Worm (Caenorhabditis elegans) whole organism, L4 larva: ENCODE measurements around the gene npr-17.
A peak's percentile ranks its signal among the peaks of the same experiment; 100 is the strongest.

Source experiments
- F26F4.8 ChIP-seq: fragments of 200-800 bp; sonication (Bioruptor generic); conservative IDR thresholded peaks from 2 replicates; pipeline ENCODE4 v1.3.6; 2022; ENCODE audit warnings: missing genetic modification characterization, missing compliant biosample characterization
- F44E2.7 ChIP-seq: fragments of 200-800 bp; sonication (Bioruptor generic); IDR thresholded peaks from 2 replicates; pipeline ENCODE4 v2.1.2; 2022; ENCODE audit warnings: missing genetic modification characterization, missing compliant biosample characterization
- F49E8.2 ChIP-seq: sonication (generic microtip); optimal IDR thresholded peaks from 2 replicates; lab custom pipeline; 2016; ENCODE audit warnings: missing compliant biosample characterization, mild to moderate bottlenecking, missing genetic modification characterization, borderline replicate concordance
- T20F7.1 ChIP-seq: fragments of 200-800 bp; sonication (Bioruptor generic); optimal IDR thresholded peaks from 2 replicates; lab custom pipeline; 2018; ENCODE audit warnings: mild to moderate bottlenecking, missing genetic modification characterization, missing compliant biosample characterization
- ZK546.5 ChIP-seq, 2 experiments: sonication (generic microtip); optimal IDR thresholded peaks; 2 replicates each; lab custom pipeline; 2017; ENCODE audit warnings: missing biosample characterization in 2 of 2, missing genetic modification characterization in 2 of 2
- aha-1 ChIP-seq: fragments of 150-350 bp; peaks from one replicate; lab custom pipeline; 2014; ENCODE audit warnings: missing biosample characterization, missing genetic modification characterization
- aly-2 ChIP-seq: sonication (generic microtip); optimal IDR thresholded peaks from 2 replicates; lab custom pipeline; 2018; ENCODE audit warnings: missing biosample characterization, missing genetic modification characterization
- ceh-44 ChIP-seq: fragments of 200-800 bp; sonication (Bioruptor generic); IDR thresholded peaks from 2 replicates; pipeline ENCODE4 v1.3.6; 2022; ENCODE audit warnings: missing genetic modification reagents, missing genetic modification characterization, missing compliant biosample characterization
- ceh-62 ChIP-seq: sonication (generic microtip); optimal IDR thresholded peaks from 2 replicates; lab custom pipeline; 2017; ENCODE audit warnings: missing biosample characterization, missing genetic modification characterization
- ces-1 ChIP-seq: fragments of 150-350 bp; sonication (generic microtip); optimal IDR thresholded peaks from 4 replicates; lab custom pipeline; 2014; ENCODE audit warnings: missing biosample characterization, missing genetic modification reagents, missing genetic modification characterization
- cey-2 ChIP-seq: sonication (generic microtip); optimal IDR thresholded peaks from 3 replicates; lab custom pipeline; 2017; ENCODE audit warnings: missing genetic modification characterization, mild to moderate bottlenecking, missing compliant biosample characterization, antibody characterized with exemption, borderline replicate concordance; ENCODE audit not compliant: insufficient read depth
- ctbp-1 ChIP-seq: fragments of 200-800 bp; sonication (Bioruptor generic); IDR thresholded peaks from 2 replicates; pipeline ENCODE4 v1.3.6; 2022; ENCODE audit warnings: missing genetic modification reagents, missing genetic modification characterization, missing compliant biosample characterization
- daf-16 ChIP-seq, 3 experiments: sonication (generic microtip); optimal IDR thresholded peaks; 2 replicates each; lab custom pipeline; 2016 to 2017; ENCODE audit warnings: missing genetic modification characterization in 3 of 3, missing genetic modification reagents in 3 of 3, mild to moderate bottlenecking in 2 of 3, missing compliant biosample characterization in 2 of 3, missing biosample characterization in 1 of 3, moderate library complexity in 1 of 3
- daf-19 ChIP-seq: fragments of 200-800 bp; sonication (Bioruptor generic); conservative IDR thresholded peaks from 2 replicates; pipeline ENCODE4 v1.3.6; 2022; ENCODE audit warnings: missing genetic modification characterization, missing compliant biosample characterization
- daf-8 ChIP-seq: fragments of 200-800 bp; sonication (Bioruptor generic); IDR thresholded peaks from 2 replicates; pipeline ENCODE4 v1.3.6; 2022; ENCODE audit warnings: missing genetic modification characterization, missing compliant biosample characterization
- dpl-1 ChIP-seq: fragments of 150-350 bp; optimal IDR thresholded peaks from 2 replicates; lab custom pipeline; 2014; ENCODE audit warnings: missing biosample characterization, missing genetic modification reagents, missing genetic modification characterization
- dve-1 ChIP-seq: sonication (generic microtip); optimal IDR thresholded peaks from 2 replicates; lab custom pipeline; 2017; ENCODE audit warnings: antibody characterized with exemption, mild to moderate bottlenecking, missing genetic modification characterization, missing compliant biosample characterization; ENCODE audit not compliant: insufficient read depth
- egl-43 ChIP-seq: fragments of 200-800 bp; sonication (Bioruptor generic); IDR thresholded peaks from 2 replicates; pipeline ENCODE4 v1.3.6; 2022; ENCODE audit warnings: missing genetic modification reagents, missing genetic modification characterization, missing compliant biosample characterization
- gei-8 ChIP-seq: fragments of 200-800 bp; sonication (Bioruptor generic); optimal IDR thresholded peaks from 2 replicates; lab custom pipeline; 2018; ENCODE audit warnings: mild to moderate bottlenecking, missing genetic modification characterization, missing compliant biosample characterization
- hif-1 ChIP-seq, 2 experiments: sonication (generic microtip); optimal IDR thresholded peaks; 2 replicates each; lab custom pipeline; 2016 to 2017; ENCODE audit warnings: missing compliant biosample characterization in 2 of 2, missing genetic modification characterization in 2 of 2, missing genetic modification reagents in 2 of 2, missing genotype in 2 of 2, mild to moderate bottlenecking in 1 of 2
- hlh-11 ChIP-seq: fragments of 200-800 bp; sonication (Bioruptor generic); optimal IDR thresholded peaks from 2 replicates; lab custom pipeline; 2018; ENCODE audit warnings: mild to moderate bottlenecking, missing genetic modification characterization, missing compliant biosample characterization
- hmg-1.1 ChIP-seq: fragments of 200-800 bp; sonication (Bioruptor generic); IDR thresholded peaks from 2 replicates; pipeline ENCODE4 v1.3.6; 2022; ENCODE audit warnings: missing genetic modification reagents, missing genetic modification characterization, missing compliant biosample characterization
- jun-1 ChIP-seq: fragments of 150-350 bp; optimal IDR thresholded peaks from 2 replicates; lab custom pipeline; 2014; ENCODE audit warnings: missing biosample characterization, missing genetic modification reagents, missing genetic modification characterization
- lin-1 ChIP-seq: fragments of 200-800 bp; sonication (Bioruptor generic); IDR thresholded peaks from 2 replicates; pipeline ENCODE4 v1.3.6; 2022; ENCODE audit warnings: missing genetic modification reagents, missing genetic modification characterization, missing compliant biosample characterization
- lin-15B ChIP-seq: fragments of 150-350 bp; sonication (generic microtip); optimal IDR thresholded peaks from 3 replicates; lab custom pipeline; 2014; ENCODE audit warnings: missing biosample characterization, missing genetic modification characterization
- lsy-2 ChIP-seq, 2 experiments: fragments of 150-350 bp in 1 of 2; sonication (generic microtip) in 1 of 2; optimal IDR thresholded peaks; 2 replicates each; lab custom pipeline; 2014 to 2017; ENCODE audit warnings: missing biosample characterization in 2 of 2, missing genetic modification characterization in 2 of 2
- madf-5 ChIP-seq, 2 experiments: fragments of 200-800 bp; sonication (Bioruptor generic); IDR thresholded peaks; 2 replicates each; pipeline ENCODE4 v1.3.6; 2022; ENCODE audit warnings: missing compliant biosample characterization in 2 of 2, missing genetic modification characterization in 2 of 2
- mdl-1 ChIP-seq, 2 experiments: fragments of 150-350 bp in 1 of 2; sonication (generic microtip) in 1 of 2; optimal IDR thresholded peaks; 2 replicates each; lab custom pipeline; 2014 to 2017; ENCODE audit warnings: missing biosample characterization in 2 of 2, missing genetic modification characterization in 2 of 2
- mep-1 ChIP-seq: fragments of 150-350 bp; sonication (generic microtip); optimal IDR thresholded peaks from 3 replicates; lab custom pipeline; 2014; ENCODE audit warnings: missing biosample characterization, missing genetic modification characterization
- mes-2 ChIP-seq: sonication (generic microtip); optimal IDR thresholded peaks from 2 replicates; lab custom pipeline; 2016; ENCODE audit warnings: missing genotype, mild to moderate bottlenecking, missing genetic modification characterization, missing compliant biosample characterization; ENCODE audit not compliant: poor library complexity, severe bottlenecking
- mxl-2 ChIP-seq: fragments of 200-800 bp; sonication (Bioruptor generic); conservative IDR thresholded peaks from 2 replicates; pipeline ENCODE4 v1.3.6; 2022; ENCODE audit warnings: missing genetic modification reagents, missing genetic modification characterization, missing compliant biosample characterization
- mxl-3 ChIP-seq: fragments of 200-800 bp; sonication (Bioruptor generic); optimal IDR thresholded peaks from 2 replicates; lab custom pipeline; 2018; ENCODE audit warnings: mild to moderate bottlenecking, missing genetic modification characterization, missing compliant biosample characterization
- nhr-111 ChIP-seq: fragments of 200-800 bp; sonication (Bioruptor generic); optimal IDR thresholded peaks from 2 replicates; lab custom pipeline; 2018; ENCODE audit warnings: mild to moderate bottlenecking, missing genetic modification characterization, missing compliant biosample characterization
- nhr-25 ChIP-seq: sonication (generic microtip); optimal IDR thresholded peaks from 2 replicates; lab custom pipeline; 2017; ENCODE audit warnings: missing genetic modification characterization, mild to moderate bottlenecking, missing compliant biosample characterization, antibody characterized with exemption, moderate library complexity, borderline replicate concordance; ENCODE audit not compliant: insufficient read depth
- nhr-28 ChIP-seq: fragments of 150-350 bp; optimal IDR thresholded peaks from 2 replicates; lab custom pipeline; 2014; ENCODE audit warnings: missing biosample characterization, missing genetic modification characterization
- nhr-42 ChIP-seq: fragments of 200-800 bp; sonication (Bioruptor generic); IDR thresholded peaks from 2 replicates; pipeline ENCODE4 v1.3.6; 2022; ENCODE audit warnings: missing genetic modification characterization, missing compliant biosample characterization
- nhr-6 ChIP-seq: fragments of 150-350 bp; optimal IDR thresholded peaks from 2 replicates; lab custom pipeline; 2014; ENCODE audit warnings: missing biosample characterization, missing genetic modification characterization
- pha-4 ChIP-seq, 2 experiments: fragments of 150-350 bp in 1 of 2; fragments of 200-800 bp in 1 of 2; sonication (Bioruptor generic) in 1 of 2; IDR thresholded peaks in 1 of 2; optimal IDR thresholded peaks in 1 of 2; 2 replicates each; pipeline versions ENCODE4 v1.3.6 to Lab custom; 2014 to 2022; ENCODE audit warnings: missing genetic modification characterization in 2 of 2, missing genetic modification reagents in 2 of 2, missing biosample characterization in 1 of 2, missing compliant biosample characterization in 1 of 2
- php-3 ChIP-seq: fragments of 200-800 bp; sonication (Bioruptor generic); IDR thresholded peaks from 2 replicates; pipeline ENCODE4 v1.3.6; 2022; ENCODE audit warnings: missing genetic modification reagents, missing genetic modification characterization, missing compliant biosample characterization
- sdz-12 ChIP-seq: fragments of 200-800 bp; sonication (Bioruptor generic); optimal IDR thresholded peaks from 2 replicates; lab custom pipeline; 2018; ENCODE audit warnings: mild to moderate bottlenecking, missing genetic modification characterization, missing compliant biosample characterization
- tag-97 ChIP-seq: fragments of 200-800 bp; sonication (Bioruptor generic); IDR thresholded peaks from 2 replicates; pipeline ENCODE4 v1.3.6; 2022; ENCODE audit warnings: missing genetic modification characterization, missing compliant biosample characterization
- vab-7 ChIP-seq: fragments of 200-800 bp; sonication (Bioruptor generic); IDR thresholded peaks from 2 replicates; pipeline ENCODE4 v1.3.6; 2022; ENCODE audit warnings: missing genetic modification reagents, missing genetic modification characterization, missing compliant biosample characterization
- zfp-2 ChIP-seq: sonication (generic microtip); optimal IDR thresholded peaks from 2 replicates; lab custom pipeline; 2016; ENCODE audit warnings: mild to moderate bottlenecking, missing genetic modification characterization, missing compliant biosample characterization
- ztf-7 ChIP-seq: fragments of 150-350 bp; optimal IDR thresholded peaks from 2 replicates; lab custom pipeline; 2014; ENCODE audit warnings: missing biosample characterization, missing genetic modification characterization

The npr-17 gene

ce11 chrIII:7979659-7980058 is 16.6 kb downstream of the npr-17 start, which contains the start of gene clp-1:
TSS of gene clp-1 (plus strand) at chrIII:7979959.
- TF ChIP-seq lin-15B (tag; lab: Kevin White, UChicago) (no peak), egl-43 (0 out of 2 replicates have a peak, but pooled peaks have one; percentile 16), nhr-25 (tag; lab: Kevin White, UChicago) (no peak), ceh-44 (GFP tag; lab: Robert Waterston, UW) (no peak)

- TF ChIP-seq php-3 (GFP tag; lab: Robert Waterston, UW) = peak; percentile 51; the same call in 1 of the 2 replicates
- peak; percentile 54 for TF ChIP-seq hmg-1.1 (GFP tag; lab: Robert Waterston, UW)
- TF ChIP-seq hlh-11 (tag; lab: Kevin White, UChicago) = peak; percentile 75
- TF ChIP-seq pha-4 (GFP tag; IDR thresholded peaks at IDR 0.05; lab: Robert Waterston, UW) = no peak
- TF ChIP-seq pha-4 (tag; optimal IDR thresholded peaks at IDR 0.05; lab: Kevin White, UChicago) = peak; percentile 64
- TF ChIP-seq nhr-28 (tag; lab: Kevin White, UChicago) = peak; percentile 44
- TF ChIP-seq T20F7.1 (GFP tag; lab: Kevin White, UChicago) = no peak
- peak; percentile 60 for TF ChIP-seq nhr-6
- peak; percentile 62 for TF ChIP-seq dve-1 (tag; lab: Kevin White, UChicago)
- no peak for TF ChIP-seq zfp-2 (tag; lab: Kevin White, UChicago)
- TF ChIP-seq daf-16 (GFP tag; optimal IDR thresholded peaks at IDR 0.05; lab: Kevin White, UChicago) = peak in 1 of 2 experiments; percentile 23
- peak; percentile 92 for TF ChIP-seq daf-16 (tag; optimal IDR thresholded peaks at IDR 0.05; lab: Kevin White, UChicago)
- no peak for TF ChIP-seq ceh-44 (GFP tag; lab: Robert Waterston, UW)
- TF ChIP-seq mdl-1 (tag; optimal IDR thresholded peaks at IDR 0.05; lab: Kevin White, UChicago) = peak in 1 of 2 experiments; percentile 23
- no peak for TF ChIP-seq mxl-3
- no peak for TF ChIP-seq daf-19 (GFP tag; lab: Robert Waterston, UW)
- TF ChIP-seq mes-2 (tag; lab: Kevin White, UChicago) = peak; percentile 26
- no peak for TF ChIP-seq madf-5 (GFP tag; IDR thresholded peaks at IDR 0.05; lab: Robert Waterston, UW)
- TF ChIP-seq ztf-7 (tag; lab: Kevin White, UChicago) = peak; percentile 16
- peak; percentile 67 for TF ChIP-seq aha-1 (tag; lab: Kevin White, UChicago)
- TF ChIP-seq tag-97 (GFP tag; lab: Robert Waterston, UW) = no peak
- TF ChIP-seq lsy-2 (tag; optimal IDR thresholded peaks at IDR 0.05; lab: Kevin White, UChicago) = peak in 1 of 2 experiments; percentile 44
- TF ChIP-seq F26F4.8 (GFP tag; lab: Robert Waterston, UW) = no peak
- TF ChIP-seq dpl-1 = peak; percentile 11
- TF ChIP-seq jun-1 (tag; lab: Kevin White, UChicago) = peak; percentile 6
- TF ChIP-seq mep-1 = peak; percentile 46
- no peak for TF ChIP-seq F49E8.2 (tag; lab: Kevin White, UChicago)
- TF ChIP-seq, all 104 proteins: peak for 16
Measured at ce11 chrIII:7978723-7979122, 17.5 kb downstream of the npr-17 start.

- no peak for TF ChIP-seq ces-1
- TF ChIP-seq gei-8 (GFP tag; lab: Kevin White, UChicago) = peak; percentile 24
- TF ChIP-seq ZK546.5 (tag; optimal IDR thresholded peaks at IDR 0.05; lab: Kevin White, UChicago) = no peak
- TF ChIP-seq pha-4 (GFP tag; IDR thresholded peaks at IDR 0.05; lab: Robert Waterston, UW) = peak; percentile 31; the same call in 1 of the 2 replicates
- TF ChIP-seq pha-4 (tag; optimal IDR thresholded peaks at IDR 0.05; lab: Kevin White, UChicago) = no peak
- TF ChIP-seq daf-8 (GFP tag; lab: Robert Waterston, UW) = no peak
- TF ChIP-seq cey-2 (tag; lab: Kevin White, UChicago) = no peak
- TF ChIP-seq vab-7 (GFP tag; lab: Robert Waterston, UW) = 0 out of 2 replicates have a peak, but pooled peaks have one; percentile 48
- no peak for TF ChIP-seq aly-2 (tag; lab: Kevin White, UChicago)
- TF ChIP-seq hif-1 (tag; optimal IDR thresholded peaks at IDR 0.05; lab: Kevin White, UChicago) = no peak
- no peak for TF ChIP-seq ceh-62 (tag; lab: Kevin White, UChicago)
- TF ChIP-seq mes-2 (tag; lab: Kevin White, UChicago) = peak; percentile 15
- no peak for TF ChIP-seq nhr-42 (GFP tag; lab: Robert Waterston, UW)
- no peak for TF ChIP-seq mxl-2
- TF ChIP-seq tag-97 (GFP tag; lab: Robert Waterston, UW) = no peak
- TF ChIP-seq egl-43 = 0 out of 2 replicates have a peak, but pooled peaks have one; percentile 60
- TF ChIP-seq ctbp-1 (GFP tag; lab: Robert Waterston, UW) = 0 out of 2 replicates have a peak, but pooled peaks have one; percentile 19
- no peak for TF ChIP-seq sdz-12 (GFP tag; lab: Kevin White, UChicago)
- TF ChIP-seq nhr-111 = no peak
- no peak for TF ChIP-seq php-3 (GFP tag; lab: Robert Waterston, UW)
- TF ChIP-seq F44E2.7 (GFP tag; lab: Robert Waterston, UW) = 0 out of 2 replicates have a peak, but pooled peaks have one; percentile 45
- 0 out of 2 replicates have a peak, but pooled peaks have one; percentile 10 for TF ChIP-seq lin-1 (GFP tag; lab: Robert Waterston, UW)
Measured at ce11 chrIII:7978289-7978688, 18.0 kb downstream of the npr-17 start.
